Fruit fly (Drosophila melanogaster) whole organism, prepupa: ENCODE measurements around the gene Hakai.

Source experiments
- Blimp-1 ChIP-seq: fragments of 200-800 bp; sonication (Bioruptor generic); optimal IDR thresholded peaks from 3 replicates; lab custom pipeline; 2017; ENCODE audit warnings: missing biosample characterization, missing genetic modification characterization, mild to moderate bottlenecking, moderate library complexity, missing genetic modification reagents
- CG10631 ChIP-seq: fragments of 200-800 bp; sonication (Bioruptor generic); optimal IDR thresholded peaks from 2 replicates; lab custom pipeline; 2016; ENCODE audit warnings: missing biosample characterization, missing genetic modification characterization
- CG10669 ChIP-seq: fragments of 200-800 bp; sonication (Bioruptor generic); optimal IDR thresholded peaks from 3 replicates; lab custom pipeline; 2018; ENCODE audit warnings: missing biosample characterization, mild to moderate bottlenecking, missing genetic modification characterization, moderate library complexity
- CG11294 ChIP-seq: fragments of 200-800 bp; sonication (Bioruptor generic); IDR thresholded peaks from 2 replicates; pipeline ENCODE4 v1.3.6; 2022; ENCODE audit warnings: missing biosample characterization, missing genetic modification characterization
- CG11762 ChIP-seq: fragments of 200-800 bp; sonication (Bioruptor generic); optimal IDR thresholded peaks from 3 replicates; lab custom pipeline; 2016; ENCODE audit warnings: missing biosample characterization, missing genetic modification characterization; ENCODE audit not compliant: insufficient read depth
- CG15336 ChIP-seq: fragments of 200-800 bp; sonication (Bioruptor generic); IDR thresholded peaks from 2 replicates; pipeline ENCODE4 v1.3.6; 2022; ENCODE audit warnings: missing biosample characterization, missing genetic modification characterization
- CG1621 ChIP-seq: fragments of 200-800 bp; sonication (Bioruptor generic); optimal IDR thresholded peaks from 3 replicates; lab custom pipeline; 2018; ENCODE audit warnings: missing biosample characterization, mild to moderate bottlenecking, missing genetic modification characterization
- CG16779 ChIP-seq: fragments of 200-800 bp; sonication (Bioruptor generic); optimal IDR thresholded peaks from 3 replicates; lab custom pipeline; 2017; ENCODE audit warnings: missing biosample characterization, mild to moderate bottlenecking, missing genetic modification characterization
- CG3032 ChIP-seq: fragments of 200-800 bp; optimal IDR thresholded peaks from 2 replicates; lab custom pipeline; 2019; ENCODE audit warnings: missing biosample characterization, mild to moderate bottlenecking, missing genetic modification characterization, moderate library complexity
- CG31627 ChIP-seq: fragments of 200-800 bp; sonication (Bioruptor generic); optimal IDR thresholded peaks from 3 replicates; lab custom pipeline; 2016; ENCODE audit warnings: missing biosample characterization, missing genetic modification characterization
- CG32006 ChIP-seq: fragments of 200-800 bp; sonication (Bioruptor generic); optimal IDR thresholded peaks from 3 replicates; lab custom pipeline; 2017; ENCODE audit warnings: missing biosample characterization, mild to moderate bottlenecking, missing genetic modification characterization
- CG34406 ChIP-seq: fragments of 200-800 bp; sonication (Bioruptor generic); optimal IDR thresholded peaks from 3 replicates; lab custom pipeline; 2016; ENCODE audit warnings: missing biosample characterization, missing genetic modification characterization
- CG3919 ChIP-seq: fragments of 200-800 bp; sonication (Bioruptor generic); optimal IDR thresholded peaks from 3 replicates; lab custom pipeline; 2016; ENCODE audit warnings: missing biosample characterization, missing genetic modification characterization
- CG4318 ChIP-seq: fragments of 200-800 bp; sonication (Bioruptor generic); optimal IDR thresholded peaks from 3 replicates; lab custom pipeline; 2017; ENCODE audit warnings: missing biosample characterization, mild to moderate bottlenecking, missing genetic modification characterization
- CG6163 ChIP-seq: fragments of 200-800 bp; sonication (Bioruptor generic); IDR thresholded peaks from 3 replicates; pipeline ENCODE4 v1.3.6; 2022; ENCODE audit warnings: missing biosample characterization, missing genetic modification characterization
- CG6276 ChIP-seq: fragments of 200-800 bp; sonication (Bioruptor generic); optimal IDR thresholded peaks from 2 replicates; lab custom pipeline; 2017; ENCODE audit warnings: missing biosample characterization, mild to moderate bottlenecking, missing genetic modification characterization
- CG6792 ChIP-seq: fragments of 200-800 bp; sonication (Bioruptor generic); optimal IDR thresholded peaks from 3 replicates; lab custom pipeline; 2016; ENCODE audit warnings: missing biosample characterization, missing genetic modification characterization
- CG6808 ChIP-seq: fragments of 200-800 bp; sonication (Bioruptor generic); optimal IDR thresholded peaks from 3 replicates; lab custom pipeline; 2017; ENCODE audit warnings: missing biosample characterization, missing genetic modification characterization, mild to moderate bottlenecking, moderate library complexity, missing genetic modification reagents
- CG7368 ChIP-seq: fragments of 200-800 bp; sonication (Bioruptor generic); optimal IDR thresholded peaks from 3 replicates; lab custom pipeline; 2016; ENCODE audit warnings: missing biosample characterization, missing genetic modification characterization
- CG8119 ChIP-seq: fragments of 200-800 bp; sonication (Bioruptor generic); IDR thresholded peaks from 3 replicates; pipeline ENCODE4 v1.3.6; 2022; ENCODE audit warnings: missing biosample characterization, missing genetic modification characterization
- CG8319 ChIP-seq: fragments of 200-800 bp; sonication (Bioruptor generic); optimal IDR thresholded peaks from 3 replicates; lab custom pipeline; 2016; ENCODE audit warnings: missing biosample characterization, missing genetic modification characterization
- CG8632 ChIP-seq: fragments of 200-800 bp; sonication (Bioruptor generic); optimal IDR thresholded peaks from 3 replicates; lab custom pipeline; 2016; ENCODE audit warnings: missing biosample characterization, missing genetic modification characterization
- CG9139 ChIP-seq: fragments of 200-800 bp; sonication (Bioruptor generic); optimal IDR thresholded peaks from 3 replicates; lab custom pipeline; 2017; ENCODE audit warnings: missing biosample characterization, mild to moderate bottlenecking, missing genetic modification characterization
- Eip75B ChIP-seq: fragments of 200-800 bp; sonication (Bioruptor generic); optimal IDR thresholded peaks from 3 replicates; lab custom pipeline; 2016; ENCODE audit warnings: missing biosample characterization, missing genetic modification characterization
- Eip78C ChIP-seq: fragments of 200-800 bp; sonication (Bioruptor generic); peaks from one replicate; lab custom pipeline; 2016; ENCODE audit warnings: missing biosample characterization, missing genetic modification characterization
- Eip93F ChIP-seq: fragments of 200-800 bp; sonication (Bioruptor generic); optimal IDR thresholded peaks from 2 replicates; lab custom pipeline; 2016; ENCODE audit warnings: missing biosample characterization, mild to moderate bottlenecking, missing genetic modification characterization
- Ets21C ChIP-seq: fragments of 200-800 bp; sonication (Bioruptor generic); optimal IDR thresholded peaks from 3 replicates; lab custom pipeline; 2016; ENCODE audit warnings: missing biosample characterization, missing genetic modification characterization
- Ets96B ChIP-seq: fragments of 200-800 bp; optimal IDR thresholded peaks from 2 replicates; lab custom pipeline; 2019; ENCODE audit warnings: missing biosample characterization, mild to moderate bottlenecking, missing genetic modification characterization, moderate library complexity
- Gug ChIP-seq: fragments of 200-800 bp; sonication (Bioruptor generic); IDR thresholded peaks from 2 replicates; pipeline ENCODE4 v1.3.6; 2022; ENCODE audit warnings: missing biosample characterization, missing genetic modification characterization
- Hr38 ChIP-seq: sonication (Bioruptor generic); optimal IDR thresholded peaks from 2 replicates; lab custom pipeline; 2016; ENCODE audit warnings: missing biosample characterization, missing genetic modification characterization
- Hr39 ChIP-seq: fragments of 200-800 bp; sonication (Bioruptor generic); optimal IDR thresholded peaks from 2 replicates; lab custom pipeline; 2016; ENCODE audit warnings: missing biosample characterization, missing genetic modification characterization
- Met ChIP-seq: fragments of 200-800 bp; sonication (Bioruptor generic); optimal IDR thresholded peaks from 3 replicates; lab custom pipeline; 2016; ENCODE audit warnings: missing biosample characterization, missing genetic modification characterization
- OdsH ChIP-seq: fragments of 200-800 bp; sonication (Bioruptor generic); optimal IDR thresholded peaks from 3 replicates; lab custom pipeline; 2016; ENCODE audit warnings: missing biosample characterization, missing genetic modification characterization
- Smox ChIP-seq: fragments of 200-800 bp; sonication (Bioruptor generic); optimal IDR thresholded peaks from 3 replicates; lab custom pipeline; 2016; ENCODE audit warnings: missing biosample characterization, missing genetic modification characterization
- Sox102F ChIP-seq: fragments of 200-800 bp; sonication (Bioruptor generic); optimal IDR thresholded peaks from 2 replicates; lab custom pipeline; 2016; ENCODE audit warnings: missing biosample characterization, mild to moderate bottlenecking, missing genetic modification characterization
- Sox14 ChIP-seq: fragments of 200-800 bp; sonication (Bioruptor generic); optimal IDR thresholded peaks from 3 replicates; lab custom pipeline; 2016; ENCODE audit warnings: missing biosample characterization, missing genetic modification characterization
- Sox15 ChIP-seq: fragments of 200-800 bp; sonication (Bioruptor generic); optimal IDR thresholded peaks from 3 replicates; lab custom pipeline; 2016; ENCODE audit warnings: missing biosample characterization, missing genetic modification characterization
- achi ChIP-seq: fragments of 200-800 bp; sonication (Bioruptor generic); optimal IDR thresholded peaks from 3 replicates; lab custom pipeline; 2016; ENCODE audit warnings: missing biosample characterization, missing genetic modification characterization
- acj6 ChIP-seq: fragments of 200-800 bp; sonication (Bioruptor generic); optimal IDR thresholded peaks from 3 replicates; lab custom pipeline; 2016; ENCODE audit warnings: missing biosample characterization, missing genetic modification characterization
- cyc ChIP-seq: fragments of 200-800 bp; sonication (Bioruptor generic); optimal IDR thresholded peaks from 3 replicates; lab custom pipeline; 2016; ENCODE audit warnings: missing biosample characterization, missing genetic modification characterization
- dac ChIP-seq: fragments of 200-800 bp; sonication (Bioruptor generic); optimal IDR thresholded peaks from 2 replicates; lab custom pipeline; 2017; ENCODE audit warnings: missing biosample characterization, mild to moderate bottlenecking, missing genetic modification characterization
- dsx ChIP-seq: fragments of 200-800 bp; optimal IDR thresholded peaks from 3 replicates; lab custom pipeline; 2019; ENCODE audit warnings: missing biosample characterization, mild to moderate bottlenecking, missing genetic modification characterization, moderate library complexity; ENCODE audit not compliant: poor library complexity, severe bottlenecking
- eg ChIP-seq: fragments of 200-800 bp; sonication (Bioruptor generic); IDR thresholded peaks from 3 replicates; pipeline ENCODE4 v1.3.6; 2022; ENCODE audit warnings: missing biosample characterization, missing genetic modification characterization
- fd85E ChIP-seq: fragments of 200-800 bp; sonication (Bioruptor generic); optimal IDR thresholded peaks from 3 replicates; lab custom pipeline; 2016; ENCODE audit warnings: missing biosample characterization, missing genetic modification characterization
- lz ChIP-seq: fragments of 200-800 bp; sonication (Bioruptor generic); optimal IDR thresholded peaks from 3 replicates; lab custom pipeline; 2016; ENCODE audit warnings: missing biosample characterization, missing genetic modification characterization
- pdm3 ChIP-seq: fragments of 200-800 bp; sonication (Bioruptor generic); optimal IDR thresholded peaks from 3 replicates; lab custom pipeline; 2016; ENCODE audit warnings: missing biosample characterization, missing genetic modification characterization
- salr ChIP-seq, 2 experiments: fragments of 200-800 bp; sonication (Bioruptor generic); optimal IDR thresholded peaks; 3 replicates each; lab custom pipeline; 2016 to 2018; ENCODE audit warnings: missing biosample characterization in 2 of 2, missing genetic modification characterization in 2 of 2, mild to moderate bottlenecking in 1 of 2
- spab ChIP-seq: fragments of 200-800 bp; sonication (Bioruptor generic); optimal IDR thresholded peaks from 2 replicates; lab custom pipeline; 2017; ENCODE audit warnings: missing biosample characterization, mild to moderate bottlenecking, missing genetic modification characterization, missing genetic modification reagents
- svp ChIP-seq: fragments of 200-800 bp; sonication (Bioruptor generic); peaks from one replicate; lab custom pipeline; 2016; ENCODE audit warnings: missing biosample characterization, missing genetic modification characterization
- topi ChIP-seq: fragments of 200-800 bp; sonication (Bioruptor generic); optimal IDR thresholded peaks from 3 replicates; lab custom pipeline; 2016; ENCODE audit warnings: missing biosample characterization, missing genetic modification characterization
- vri ChIP-seq: fragments of 200-800 bp; sonication (Bioruptor generic); optimal IDR thresholded peaks from 3 replicates; lab custom pipeline; 2016; ENCODE audit warnings: missing biosample characterization, mild to moderate bottlenecking, missing genetic modification characterization

The Hakai gene

dm6 chr2L:19535234-19535633 is 47.0 kb downstream of the Hakai start, which contains the start of gene CG31697 (continued):
- TF ChIP-seq CG31627 (GFP tag; lab: Kevin White, UChicago), result no peak

dm6 chr2L:19533247-19533646 is 49.0 kb downstream of the Hakai start, which contains the start of gene CG33116:
Gene CG33116 (plus strand): TSS chr2L:19533479.
- TF ChIP-seq Eip75B (peak; percentile 83), svp (GFP tag; lab: Kevin White, UChicago) (peak; percentile 90), CG11762 (GFP tag; lab: Kevin White, UChicago) (peak; percentile 72), CG6808 (GFP tag; lab: Kevin White, UChicago) (peak; percentile 76), topi (GFP tag; lab: Kevin White, UChicago) (peak; percentile 84), eg (GFP tag; lab: Robert Waterston, UW) (peak; percentile 88), vri (GFP tag; lab: Kevin White, UChicago) (peak; percentile 88), CG4318 (GFP tag; lab: Kevin White, UChicago) (peak; percentile 75), CG7368 (GFP tag; lab: Kevin White, UChicago) (peak; percentile 77), spab (GFP tag; lab: Kevin White, UChicago) (peak; percentile 70), CG6792 (GFP tag; lab: Kevin White, UChicago) (peak; percentile 79), Eip78C (peak; percentile 96), Eip93F (GFP tag; lab: Kevin White, UChicago) (peak; percentile 33), CG8632 (GFP tag; lab: Kevin White, UChicago) (peak; percentile 74), cyc (GFP tag; lab: Kevin White, UChicago) (peak; percentile 86), Sox102F (GFP tag; lab: Kevin White, UChicago) (peak; percentile 88), CG6276 (GFP tag; lab: Kevin White, UChicago) (peak; percentile 85), Ets21C (peak; percentile 64), Gug (GFP tag; lab: Robert Waterston, UW) (peak; percentile 74), CG1621 (peak; percentile 77), Sox14 (GFP tag; lab: Kevin White, UChicago) (peak; percentile 87), CG6163 (GFP tag; lab: Robert Waterston, UW) (peak; percentile 85), Smox (GFP tag; lab: Kevin White, UChicago) (peak; percentile 81), acj6 (GFP tag; lab: Kevin White, UChicago) (peak; percentile 82), pdm3 (GFP tag; lab: Kevin White, UChicago) (peak; percentile 87), dsx (GFP tag; lab: Kevin White, UChicago) (peak; percentile 72), Hr38 (GFP tag; lab: Kevin White, UChicago) (peak; percentile 3), CG8119 (GFP tag; lab: Robert Waterston, UW) (peak; percentile 83), CG3919 (GFP tag; lab: Kevin White, UChicago) (peak; percentile 92), achi (GFP tag; lab: Kevin White, UChicago) (peak; percentile 85), CG8319 (peak; percentile 60), Ets96B (tag; lab: Kevin White, UChicago) (peak; percentile 73), CG10669 (GFP tag; lab: Kevin White, UChicago) (peak; percentile 82), CG11294 (GFP tag; lab: Robert Waterston, UW) (peak; percentile 69), CG32006 (peak; percentile 91), dac (GFP tag; lab: Kevin White, UChicago) (peak; percentile 77), CG3032 (tag; lab: Kevin White, UChicago) (peak; percentile 77), Met (peak; percentile 88), Hr39 (GFP tag; lab: Kevin White, UChicago) (peak; percentile 83), lz (GFP tag; lab: Kevin White, UChicago) (peak; percentile 87), CG16779 (tag; lab: Kevin White, UChicago) (peak; percentile 57), CG10631 (peak; percentile 74), fd85E (peak; percentile 69), CG34406 (GFP tag; lab: Kevin White, UChicago) (peak; percentile 75), salr (GFP tag; optimal IDR thresholded peaks at IDR 0.05; lab: Kevin White, UChicago) (peak; percentile 64 to 84), Sox15 (peak; percentile 61), CG15336 (GFP tag; lab: Robert Waterston, UW) (peak; percentile 89), Blimp-1 (GFP tag; lab: Kevin White, UChicago) (peak; percentile 39), OdsH (GFP tag; lab: Kevin White, UChicago) (peak; percentile 88), CG9139 (GFP tag; lab: Kevin White, UChicago) (peak; percentile 51)
